Fruit fly (Drosophila melanogaster) whole organism, wandering third instar larva: ENCODE results near the gene CG3104.

ENCODE experiments used
- Abd-B ChIP-seq: fragments of >200 bp; optimal IDR thresholded peaks from 2 replicates; lab custom pipeline; 2017; ENCODE audit warnings: missing biosample characterization, missing genetic modification characterization
- CG32264 ChIP-seq: fragments of 200-800 bp; sonication (Bioruptor generic); optimal IDR thresholded peaks from 2 replicates; lab custom pipeline; 2016; ENCODE audit warnings: missing biosample characterization, missing genetic modification characterization
- CG9705 ChIP-seq: fragments of 200-800 bp; sonication (Bioruptor generic); optimal IDR thresholded peaks from 2 replicates; lab custom pipeline; 2018; ENCODE audit warnings: missing biosample characterization, mild to moderate bottlenecking, missing genetic modification characterization
- CrebA ChIP-seq: fragments of 200-800 bp; sonication (Bioruptor generic); optimal IDR thresholded peaks from 2 replicates; lab custom pipeline; 2016; ENCODE audit warnings: missing biosample characterization, mild to moderate bottlenecking, missing genetic modification characterization, borderline replicate concordance
- Dfd ChIP-seq: fragments of >200 bp; optimal IDR thresholded peaks from 2 replicates; lab custom pipeline; 2017; ENCODE audit warnings: missing biosample characterization, missing genetic modification characterization
- Dif ChIP-seq: fragments of 200-275, 200-300 bp; sonication (Bioruptor generic); optimal IDR thresholded peaks from 2 replicates; lab custom pipeline; 2018; ENCODE audit warnings: missing biosample characterization, missing genetic modification characterization; ENCODE audit not compliant: partially characterized antibody
- GATAd ChIP-seq: sonication (Bioruptor generic); optimal IDR thresholded peaks from 2 replicates; lab custom pipeline; 2016; ENCODE audit warnings: missing biosample characterization, missing genetic modification characterization
- HLH106 ChIP-seq: fragments of 200-800 bp; optimal IDR thresholded peaks from 3 replicates; lab custom pipeline; 2019; ENCODE audit warnings: missing biosample characterization, mild to moderate bottlenecking, missing genetic modification characterization, moderate library complexity
- Hnf4 ChIP-seq: fragments of 200-800 bp; sonication (Bioruptor generic); optimal IDR thresholded peaks from 2 replicates; lab custom pipeline; 2016; ENCODE audit warnings: missing biosample characterization, mild to moderate bottlenecking, missing genetic modification characterization
- Hr78 ChIP-seq: fragments of >200 bp; optimal IDR thresholded peaks from 2 replicates; lab custom pipeline; 2017; ENCODE audit warnings: missing biosample characterization, missing genetic modification characterization
- Hr83 ChIP-seq: fragments of 200-300 bp; sonication (Bioruptor generic); optimal IDR thresholded peaks from 2 replicates; lab custom pipeline; 2016; ENCODE audit warnings: missing biosample characterization, mild to moderate bottlenecking, missing genetic modification characterization, moderate library complexity; ENCODE audit not compliant: poor library complexity, severe bottlenecking
- Jra ChIP-seq: sonication (Bioruptor generic); optimal IDR thresholded peaks from 2 replicates; lab custom pipeline; 2016; ENCODE audit warnings: missing biosample characterization, missing genetic modification characterization
- Mio ChIP-seq: sonication (Bioruptor generic); optimal IDR thresholded peaks from 2 replicates; lab custom pipeline; 2016; ENCODE audit warnings: missing biosample characterization, missing genetic modification characterization
- Myc ChIP-seq: fragments of >200 bp; optimal IDR thresholded peaks from 2 replicates; lab custom pipeline; 2017
- N ChIP-seq: fragments of >200 bp; optimal IDR thresholded peaks from 2 replicates; lab custom pipeline; 2018; ENCODE audit warnings: missing biosample characterization, missing external identifiers, missing genetic modification characterization
- OdsH ChIP-seq: fragments of 200-800 bp; sonication (Bioruptor generic); optimal IDR thresholded peaks from 2 replicates; lab custom pipeline; 2016; ENCODE audit warnings: missing biosample characterization, mild to moderate bottlenecking, missing genetic modification characterization
- Rel ChIP-seq, 2 experiments: fragments of 200-800 bp; sonication (Bioruptor generic) in 1 of 2; optimal IDR thresholded peaks; 2 replicates in 1 of 2; 3 replicates in 1 of 2; lab custom pipeline; 2016 to 2019; ENCODE audit warnings: mild to moderate bottlenecking in 2 of 2, missing biosample characterization in 2 of 2, missing genetic modification characterization in 2 of 2, moderate library complexity in 1 of 2
- Sp1 ChIP-seq: fragments of 200-800 bp; sonication (Bioruptor generic); optimal IDR thresholded peaks from 3 replicates; lab custom pipeline; 2019; ENCODE audit warnings: missing biosample characterization, mild to moderate bottlenecking, missing genetic modification characterization, moderate library complexity
- Vsx2 ChIP-seq: fragments of 200-300, 225-300 bp; sonication (Bioruptor generic); optimal IDR thresholded peaks from 2 replicates; lab custom pipeline; 2018; ENCODE audit warnings: missing biosample characterization, missing genetic modification characterization; ENCODE audit not compliant: partially characterized antibody
- br ChIP-seq: fragments of 200-800 bp; sonication (Bioruptor generic); optimal IDR thresholded peaks from 2 replicates; lab custom pipeline; 2016; ENCODE audit warnings: missing biosample characterization, missing genetic modification characterization
- brk ChIP-seq: fragments of 200-800 bp; sonication (Bioruptor generic); optimal IDR thresholded peaks from 2 replicates; lab custom pipeline; 2016; ENCODE audit warnings: missing biosample characterization, mild to moderate bottlenecking, missing genetic modification characterization
- dl ChIP-seq, 2 experiments: fragments of 175-275, 200-275 bp in 1 of 2; fragments of 200-275 bp in 1 of 2; sonication (Bioruptor generic); optimal IDR thresholded peaks; lab custom pipeline; 2018; ENCODE audit warnings: mild to moderate bottlenecking in 2 of 2, missing biosample characterization in 2 of 2, missing genetic modification characterization in 2 of 2, moderate library complexity in 2 of 2; ENCODE audit not compliant: partially characterized antibody in 2 of 2, insufficient read depth in 1 of 2
- dmrt93B ChIP-seq: fragments of 200-800 bp; sonication (Bioruptor generic); optimal IDR thresholded peaks from 2 replicates; lab custom pipeline; 2018; ENCODE audit warnings: missing biosample characterization, mild to moderate bottlenecking, missing genetic modification characterization
- dsf ChIP-seq: sonication (Bioruptor generic); optimal IDR thresholded peaks from 2 replicates; lab custom pipeline; 2016; ENCODE audit warnings: missing biosample characterization, missing genetic modification characterization, borderline replicate concordance
- ey ChIP-seq: fragments of 200-800 bp; sonication (Bioruptor generic); optimal IDR thresholded peaks from 2 replicates; lab custom pipeline; 2016; ENCODE audit warnings: missing biosample characterization, missing genetic modification characterization
- foxo ChIP-seq, 2 experiments: fragments of 200-800 bp; sonication (Bioruptor generic); optimal IDR thresholded peaks; 2 replicates in 1 of 2; 3 replicates in 1 of 2; lab custom pipeline; 2016 to 2017; ENCODE audit warnings: missing biosample characterization in 2 of 2, missing genetic modification characterization in 2 of 2
- fru ChIP-seq: fragments of 200-800 bp; sonication (Bioruptor generic); optimal IDR thresholded peaks from 3 replicates; lab custom pipeline; 2016; ENCODE audit warnings: missing biosample characterization, mild to moderate bottlenecking, missing genetic modification characterization
- h ChIP-seq: fragments of 200-800 bp; sonication (Bioruptor generic); optimal IDR thresholded peaks from 3 replicates; lab custom pipeline; 2016; ENCODE audit warnings: missing biosample characterization, mild to moderate bottlenecking, missing genetic modification characterization
- jim ChIP-seq: fragments of 175-275, 200-325 bp; sonication (Bioruptor generic); optimal IDR thresholded peaks from 2 replicates; lab custom pipeline; 2016; ENCODE audit warnings: missing biosample characterization, mild to moderate bottlenecking, missing genetic modification characterization
- lola ChIP-seq: fragments of >200 bp; optimal IDR thresholded peaks from 2 replicates; lab custom pipeline; 2017; ENCODE audit warnings: missing biosample characterization, missing genetic modification characterization
- pan ChIP-seq: fragments of >200 bp; optimal IDR thresholded peaks from 2 replicates; lab custom pipeline; 2017
- psq ChIP-seq: fragments of 200-800 bp; sonication (Bioruptor generic); optimal IDR thresholded peaks from 3 replicates; lab custom pipeline; 2017; ENCODE audit warnings: missing biosample characterization, mild to moderate bottlenecking, missing genetic modification characterization, moderate library complexity
- rgr ChIP-seq: fragments of 200-800 bp; sonication (Bioruptor generic); optimal IDR thresholded peaks from 3 replicates; lab custom pipeline; 2016; ENCODE audit warnings: missing biosample characterization, mild to moderate bottlenecking, missing genetic modification characterization
- sage ChIP-seq: fragments of 200-800 bp; sonication (Bioruptor generic); optimal IDR thresholded peaks from 2 replicates; lab custom pipeline; 2016; ENCODE audit warnings: missing biosample characterization, mild to moderate bottlenecking, missing genetic modification characterization
- sv ChIP-seq: fragments of 200-800 bp; sonication (Bioruptor generic); optimal IDR thresholded peaks from 3 replicates; lab custom pipeline; 2016; ENCODE audit warnings: missing biosample characterization, missing genetic modification characterization
- tai ChIP-seq: sonication (Bioruptor generic); optimal IDR thresholded peaks from 2 replicates; lab custom pipeline; 2016; ENCODE audit warnings: missing biosample characterization, missing genetic modification characterization
- usp ChIP-seq: fragments of >200 bp; optimal IDR thresholded peaks from 2 replicates; lab custom pipeline; 2017; ENCODE audit warnings: missing biosample characterization, missing genetic modification characterization
- woc ChIP-seq: sonication (Bioruptor generic); optimal IDR thresholded peaks from 2 replicates; lab custom pipeline; 2016; ENCODE audit warnings: missing biosample characterization, mild to moderate bottlenecking, missing genetic modification characterization

CG3104 gene

DNA sequence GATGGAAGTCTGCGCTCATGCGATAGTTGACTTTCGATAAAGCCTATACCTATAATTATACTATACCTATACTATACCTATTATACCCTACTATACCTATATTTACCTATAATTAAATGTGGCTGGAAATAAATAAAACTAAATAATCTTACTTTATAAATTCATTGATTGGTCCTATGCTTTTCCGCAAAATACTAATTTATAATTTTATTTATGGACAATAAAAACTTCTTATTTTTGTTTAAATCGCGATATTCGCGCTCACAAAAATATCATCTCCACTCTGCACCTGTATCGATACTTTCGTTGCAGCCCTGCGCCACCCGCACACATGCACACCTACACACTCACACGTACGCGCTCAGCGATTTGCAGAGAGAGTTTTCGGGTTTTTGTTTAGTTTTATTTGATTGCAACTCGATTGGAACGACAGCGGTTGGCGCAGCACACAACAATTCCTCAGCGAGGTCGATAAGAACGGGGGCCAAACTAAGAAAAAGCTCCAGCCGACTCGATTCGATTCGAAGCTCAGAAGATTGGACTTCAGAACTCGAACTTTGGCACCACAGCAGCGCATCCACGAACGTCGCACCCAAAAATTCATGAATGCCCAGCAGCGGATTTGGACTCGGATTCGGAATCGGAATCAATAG, 19.1 kb upstream of the CG3104 start, which contains the start of gene CG8814:
CG8814 (plus strand) TSS at position 349 of the 653 bp plus-strand sequence.
- peak; percentile 76 for TF ChIP-seq woc (GFP tag; lab: Kevin White, UChicago)
- TF ChIP-seq sv (GFP tag; lab: Kevin White, UChicago): peak; percentile 43
- TF ChIP-seq Abd-B (GFP tag; lab: Kevin White, UChicago): no peak
- TF ChIP-seq tai (GFP tag; lab: Kevin White, UChicago): no peak
- peak; percentile 48 for TF ChIP-seq Sp1 (GFP tag; lab: Kevin White, UChicago)
- TF ChIP-seq Rel (GFP tag; optimal IDR thresholded peaks at IDR 0.05; lab: Kevin White, UChicago): peak; percentile 71
- TF ChIP-seq Rel (tag; optimal IDR thresholded peaks at IDR 0.05; lab: Kevin White, UChicago): peak; percentile 88
- TF ChIP-seq Mio (GFP tag; lab: Kevin White, UChicago): no peak
- peak; percentile 42 for TF ChIP-seq Jra
- TF ChIP-seq rgr: peak; percentile 58
- no peak for TF ChIP-seq GATAd (GFP tag; lab: Kevin White, UChicago)
- no peak for TF ChIP-seq usp (GFP tag; lab: Kevin White, UChicago)
- no peak for TF ChIP-seq Dfd (GFP tag; lab: Kevin White, UChicago)
- peak; percentile 88 for TF ChIP-seq Hnf4 (GFP tag; lab: Kevin White, UChicago)
- peak; percentile 51 for TF ChIP-seq ey (GFP tag; lab: Kevin White, UChicago)
- TF ChIP-seq OdsH (GFP tag; lab: Kevin White, UChicago): peak; percentile 51
- peak; percentile 28 for TF ChIP-seq CG9705 (GFP tag; lab: Kevin White, UChicago)
- TF ChIP-seq Hr83: peak; percentile 47
- TF ChIP-seq lola (GFP tag; lab: Kevin White, UChicago): no peak
- TF ChIP-seq br (GFP tag; lab: Kevin White, UChicago): peak; percentile 23
- peak; percentile 68 for TF ChIP-seq dmrt93B (GFP tag; lab: Kevin White, UChicago)
- TF ChIP-seq Hr78 (GFP tag; lab: Kevin White, UChicago): no peak
- TF ChIP-seq h (GFP tag; lab: Kevin White, UChicago): peak; percentile 57
- peak; percentile 64 for TF ChIP-seq fru (GFP tag; lab: Kevin White, UChicago)
- peak; percentile 68 for TF ChIP-seq brk
- TF ChIP-seq Myc (lab: Kevin White, UChicago): no peak
- TF ChIP-seq dsf (GFP tag; lab: Kevin White, UChicago): peak; percentile 46
- peak in 1 of 2 experiments; percentile 31 for TF ChIP-seq dl (GFP tag; optimal IDR thresholded peaks at IDR 0.05; lab: Kevin White, UChicago; ENCODE audit: insufficient read depth in 1 of 2, partially characterized antibody in 2 of 2)
- TF ChIP-seq foxo (GFP tag; optimal IDR thresholded peaks at IDR 0.05; lab: Kevin White, UChicago): peak in 1 of 2 experiments; percentile 78
- TF ChIP-seq sage (GFP tag; lab: Kevin White, UChicago): peak; percentile 42
- TF ChIP-seq pan (lab: Kevin White, UChicago): no peak
- TF ChIP-seq Vsx2 (GFP tag; lab: Kevin White, UChicago): no peak
- TF ChIP-seq N (GFP tag; lab: Kevin White, UChicago): no peak
- no peak for TF ChIP-seq CrebA (GFP tag; lab: Kevin White, UChicago)
- TF ChIP-seq jim (GFP tag; lab: Kevin White, UChicago): no peak
- TF ChIP-seq CG32264 (GFP tag; lab: Kevin White, UChicago): no peak
- TF ChIP-seq Dif (GFP tag; lab: Kevin White, UChicago): peak; percentile 31
- TF ChIP-seq psq: peak; percentile 68
- peak; percentile 74 for TF ChIP-seq HLH106 (tag; lab: Kevin White, UChicago)
- TF ChIP-seq, all 38 proteins: peak for 23

DNA sequence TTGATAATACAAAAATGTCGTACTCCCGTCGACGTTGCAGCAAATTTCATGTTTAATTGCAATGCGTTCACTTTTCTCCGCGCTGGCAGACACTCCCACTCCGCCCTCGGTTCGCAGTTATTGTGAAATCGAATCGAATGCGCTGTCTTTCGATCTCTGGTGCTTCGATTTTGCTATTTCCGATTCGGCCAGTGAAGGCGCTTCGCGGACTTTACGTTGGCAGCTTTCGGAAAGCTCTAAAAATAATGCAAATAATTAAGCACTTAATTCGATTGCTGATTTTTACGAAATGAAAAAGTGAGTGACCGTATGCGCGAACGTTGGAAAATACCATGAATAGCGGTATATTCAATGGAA, 18.6 kb upstream of the CG3104 start, which contains the start of gene Ifrd1:
Ifrd1 (minus strand) TSS at position 305 of the 357 bp plus-strand sequence.
- TF ChIP-seq dmrt93B (GFP tag; lab: Kevin White, UChicago) (no peak), woc (GFP tag; lab: Kevin White, UChicago) (no peak), tai (GFP tag; lab: Kevin White, UChicago) (no peak), ey (GFP tag; lab: Kevin White, UChicago) (no peak), OdsH (GFP tag; lab: Kevin White, UChicago) (no peak), br (GFP tag; lab: Kevin White, UChicago) (no peak), Rel (GFP tag; optimal IDR thresholded peaks at IDR 0.05; lab: Kevin White, UChicago) (no peak), Rel (tag; optimal IDR thresholded peaks at IDR 0.05; lab: Kevin White, UChicago) (no peak), GATAd (GFP tag; lab: Kevin White, UChicago) (no peak), sv (GFP tag; lab: Kevin White, UChicago) (no peak)
